Worm (Caenorhabditis elegans) whole organism, L3 larva: Measurements from ENCODE around the gene D1054.5.
A peak's percentile ranks its signal among the peaks of the same experiment; 100 is the strongest.

Source experiments
- R02D3.7 ChIP-seq: fragments of 150-350 bp; optimal IDR thresholded peaks from 2 replicates; lab custom pipeline; 2014; ENCODE audit warnings: missing biosample characterization, missing genetic modification characterization
- ZK546.5 ChIP-seq: sonication (generic microtip); optimal IDR thresholded peaks from 2 replicates; lab custom pipeline; 2017; ENCODE audit warnings: missing biosample characterization, missing genetic modification characterization
- aly-2 ChIP-seq: fragments of 150-350 bp; optimal IDR thresholded peaks from 2 replicates; lab custom pipeline; 2014; ENCODE audit warnings: missing biosample characterization, missing genetic modification characterization
- ama-1 ChIP-seq: fragments of 150-350 bp; optimal IDR thresholded peaks from 2 replicates; lab custom pipeline; 2018
- ceh-16 ChIP-seq: sonication (generic microtip); optimal IDR thresholded peaks from 2 replicates; lab custom pipeline; 2017; ENCODE audit warnings: missing biosample characterization, missing genetic modification characterization
- ceh-28 ChIP-seq: fragments of 150-350 bp; optimal IDR thresholded peaks from 2 replicates; lab custom pipeline; 2014; ENCODE audit warnings: missing biosample characterization, missing genetic modification reagents, missing genetic modification characterization
- ceh-82 ChIP-seq: fragments of 150-350 bp; optimal IDR thresholded peaks from 2 replicates; lab custom pipeline; 2014; ENCODE audit warnings: missing biosample characterization, missing genetic modification characterization
- ceh-9 ChIP-seq: sonication (generic microtip); optimal IDR thresholded peaks from 2 replicates; lab custom pipeline; 2018; ENCODE audit warnings: missing biosample characterization, missing genetic modification characterization
- daf-12 ChIP-seq: fragments of 150-350 bp; optimal IDR thresholded peaks from 2 replicates; lab custom pipeline; 2014; ENCODE audit warnings: missing biosample characterization, missing genetic modification reagents, missing genetic modification characterization
- egl-27 ChIP-seq: sonication (generic microtip); optimal IDR thresholded peaks from 4 replicates; lab custom pipeline; 2017; ENCODE audit warnings: missing biosample characterization, missing genetic modification reagents, missing genetic modification characterization
- egl-5 ChIP-seq: fragments of 150-350 bp; optimal IDR thresholded peaks from 2 replicates; lab custom pipeline; 2017; ENCODE audit warnings: missing biosample characterization, missing genetic modification reagents, missing genetic modification characterization, inconsistent platforms
- elt-1 ChIP-seq: fragments of 150-350 bp; optimal IDR thresholded peaks from 2 replicates; lab custom pipeline; 2014; ENCODE audit warnings: missing biosample characterization, missing genetic modification characterization
- elt-2 ChIP-seq: sonication (generic microtip); optimal IDR thresholded peaks from 2 replicates; lab custom pipeline; 2016; ENCODE audit warnings: missing genetic modification reagents, mild to moderate bottlenecking, missing genetic modification characterization, missing compliant biosample characterization
- elt-3 ChIP-seq, 3 experiments: fragments of 150-350 bp in 1 of 3; sonication (generic microtip) in 2 of 3; optimal IDR thresholded peaks; 2 replicates in 2 of 3; 4 replicates in 1 of 3; lab custom pipeline; 2014 to 2017; ENCODE audit warnings: missing biosample characterization in 3 of 3, missing genetic modification characterization in 3 of 3
- eor-1 ChIP-seq, 2 experiments: fragments of 150-350 bp; optimal IDR thresholded peaks; 2 replicates each; lab custom pipeline; 2014 to 2018; ENCODE audit warnings: missing biosample characterization in 2 of 2, missing genetic modification characterization in 2 of 2
- fkh-10 ChIP-seq: sonication (generic microtip); optimal IDR thresholded peaks from 2 replicates; lab custom pipeline; 2017; ENCODE audit warnings: missing biosample characterization, missing genetic modification reagents, missing genetic modification characterization
- fkh-2 ChIP-seq: fragments of 150-350 bp; optimal IDR thresholded peaks from 2 replicates; lab custom pipeline; 2014; ENCODE audit warnings: missing biosample characterization, missing genetic modification reagents, missing genetic modification characterization
- fos-1 ChIP-seq: fragments of 150-350 bp; optimal IDR thresholded peaks from 2 replicates; lab custom pipeline; 2014; ENCODE audit warnings: missing biosample characterization, missing genetic modification characterization
- hmg-11 ChIP-seq: sonication (generic microtip); optimal IDR thresholded peaks from 2 replicates; lab custom pipeline; 2016; ENCODE audit warnings: missing genetic modification characterization, missing compliant biosample characterization
- jun-1 ChIP-seq: fragments of 150-350 bp; optimal IDR thresholded peaks from 2 replicates; lab custom pipeline; 2014; ENCODE audit warnings: missing biosample characterization, missing genetic modification reagents, missing genetic modification characterization
- lin-15B ChIP-seq: fragments of 150-350 bp; optimal IDR thresholded peaks from 2 replicates; lab custom pipeline; 2014; ENCODE audit warnings: missing biosample characterization, missing genetic modification characterization
- lin-39 ChIP-seq: fragments of 150-350 bp; optimal IDR thresholded peaks from 2 replicates; lab custom pipeline; 2018; ENCODE audit warnings: missing biosample characterization, missing genetic modification reagents, missing genetic modification characterization
- lsy-12 ChIP-seq: sonication (generic microtip); optimal IDR thresholded peaks from 2 replicates; lab custom pipeline; 2016; ENCODE audit warnings: mild to moderate bottlenecking, missing genetic modification characterization, missing compliant biosample characterization
- mdl-1 ChIP-seq: fragments of 150-350 bp; optimal IDR thresholded peaks from 2 replicates; lab custom pipeline; 2014; ENCODE audit warnings: missing biosample characterization, missing genetic modification characterization
- mml-1 ChIP-seq: fragments of 150-350 bp; sonication (generic microtip); optimal IDR thresholded peaks from 3 replicates; lab custom pipeline; 2014; ENCODE audit warnings: missing biosample characterization, missing genetic modification characterization
- nfya-1 ChIP-seq: sonication (generic microtip); optimal IDR thresholded peaks from 2 replicates; lab custom pipeline; 2017; ENCODE audit warnings: missing genetic modification characterization, mild to moderate bottlenecking, missing compliant biosample characterization, antibody characterized with exemption, moderate library complexity; ENCODE audit not compliant: insufficient read depth
- nhr-11 ChIP-seq: fragments of 150-350 bp; optimal IDR thresholded peaks from 2 replicates; lab custom pipeline; 2014; ENCODE audit warnings: missing biosample characterization, missing genetic modification characterization
- nhr-12 ChIP-seq: fragments of 150-350 bp; optimal IDR thresholded peaks from 2 replicates; lab custom pipeline; 2014; ENCODE audit warnings: missing biosample characterization, missing genetic modification characterization
- nhr-23 ChIP-seq: fragments of 150-350 bp; optimal IDR thresholded peaks from 2 replicates; lab custom pipeline; 2014; ENCODE audit warnings: missing biosample characterization, missing genetic modification reagents, missing genetic modification characterization
- nhr-237 ChIP-seq: fragments of 150-350 bp; optimal IDR thresholded peaks from 2 replicates; lab custom pipeline; 2014; ENCODE audit warnings: missing biosample characterization, missing genetic modification characterization
- nhr-25 ChIP-seq: sonication (generic microtip); optimal IDR thresholded peaks from 2 replicates; lab custom pipeline; 2017; ENCODE audit warnings: missing biosample characterization, missing genetic modification characterization
- nhr-28 ChIP-seq: fragments of 150-350 bp; optimal IDR thresholded peaks from 2 replicates; lab custom pipeline; 2014; ENCODE audit warnings: missing biosample characterization, missing genetic modification characterization
- nhr-43 ChIP-seq: sonication (generic microtip); optimal IDR thresholded peaks from 2 replicates; lab custom pipeline; 2016; ENCODE audit warnings: mild to moderate bottlenecking, missing genetic modification characterization, missing compliant biosample characterization; ENCODE audit not compliant: poor library complexity, severe bottlenecking
- nhr-67 ChIP-seq: fragments of 150-350 bp; optimal IDR thresholded peaks from 2 replicates; lab custom pipeline; 2014; ENCODE audit warnings: missing biosample characterization, missing genetic modification characterization
- nhr-76 ChIP-seq: fragments of 150-350 bp; sonication (generic microtip); optimal IDR thresholded peaks from 5 replicates; lab custom pipeline; 2014; ENCODE audit warnings: missing biosample characterization, missing genetic modification characterization
- nhr-77 ChIP-seq: fragments of 150-350 bp; optimal IDR thresholded peaks from 2 replicates; lab custom pipeline; 2014; ENCODE audit warnings: missing biosample characterization, missing genetic modification characterization
- pha-4 ChIP-seq: fragments of 150-350 bp; optimal IDR thresholded peaks from 2 replicates; lab custom pipeline; 2014; ENCODE audit warnings: missing biosample characterization, missing genetic modification reagents, missing genetic modification characterization
- pqm-1 ChIP-seq: fragments of 150-350 bp; optimal IDR thresholded peaks from 2 replicates; lab custom pipeline; 2017; ENCODE audit warnings: missing biosample characterization, missing genetic modification characterization, inconsistent platforms
- sea-2 ChIP-seq: fragments of 150-350 bp; sonication (generic microtip); optimal IDR thresholded peaks from 4 replicates; lab custom pipeline; 2014; ENCODE audit warnings: missing biosample characterization, missing genetic modification reagents, missing genetic modification characterization
- skn-1 ChIP-seq: fragments of 150-350 bp; optimal IDR thresholded peaks from 2 replicates; lab custom pipeline; 2014; ENCODE audit warnings: missing biosample characterization, missing genetic modification characterization
- snpc-4 ChIP-seq: fragments of 150-350 bp; optimal IDR thresholded peaks from 2 replicates; lab custom pipeline; 2014; ENCODE audit warnings: missing biosample characterization, missing genetic modification characterization
- tbx-2 ChIP-seq: sonication (generic microtip); optimal IDR thresholded peaks from 2 replicates; lab custom pipeline; 2016; ENCODE audit warnings: mild to moderate bottlenecking, missing genetic modification characterization, missing compliant biosample characterization
- unc-39 ChIP-seq: sonication (generic microtip); optimal IDR thresholded peaks from 4 replicates; lab custom pipeline; 2017; ENCODE audit warnings: missing biosample characterization, missing genetic modification characterization
- unc-62 ChIP-seq: fragments of 150-350 bp; sonication (generic microtip); optimal IDR thresholded peaks from 4 replicates; lab custom pipeline; 2014; ENCODE audit warnings: missing biosample characterization, missing genetic modification reagents, missing genetic modification characterization
- zag-1 ChIP-seq: fragments of 150-350 bp; optimal IDR thresholded peaks from 2 replicates; lab custom pipeline; 2014; ENCODE audit warnings: missing biosample characterization, missing genetic modification characterization
- ztf-11 ChIP-seq: fragments of 150-350 bp; optimal IDR thresholded peaks from 2 replicates; lab custom pipeline; 2014; ENCODE audit warnings: missing biosample characterization, missing genetic modification characterization
- ztf-4 ChIP-seq: fragments of 150-350 bp; optimal IDR thresholded peaks from 2 replicates; lab custom pipeline; 2014; ENCODE audit warnings: missing biosample characterization, missing genetic modification characterization

Gene D1054.5

DNA sequence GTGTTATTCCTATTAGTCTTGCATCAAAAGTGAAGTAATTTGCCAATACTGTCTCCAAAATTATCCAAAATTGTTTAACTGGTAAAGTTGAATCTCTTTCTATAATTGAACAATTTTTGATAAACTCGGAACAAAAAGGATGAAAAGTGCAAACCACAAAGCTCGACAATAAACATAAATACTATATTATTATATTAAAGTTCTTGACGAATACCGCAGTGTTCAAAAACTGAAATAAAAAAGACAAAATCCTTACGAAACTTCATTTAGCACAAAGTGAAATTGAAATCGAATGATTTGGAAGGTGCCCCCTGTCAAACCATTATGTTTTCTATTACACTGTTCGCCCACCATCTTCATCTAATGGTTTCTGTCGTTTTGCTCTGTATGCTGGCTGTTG lies 35.0 kb downstream of the D1054.5 start, which contains the start of gene ZC302.3:
TSS of gene ZC302.3 (minus strand) at position 101 of the 400 bp plus-strand sequence.
- no peak for TF ChIP-seq lin-39 (tag; lab: Kevin White, UChicago)
- no peak for TF ChIP-seq ceh-9 (tag; lab: Kevin White, UChicago)
- no peak for TF ChIP-seq nhr-25 (tag; lab: Kevin White, UChicago)
- TF ChIP-seq nhr-237: no peak
- no peak for TF ChIP-seq nhr-23 (tag; lab: Kevin White, UChicago)
- no peak for TF ChIP-seq daf-12
- TF ChIP-seq fkh-2 (tag; lab: Kevin White, UChicago): no peak
- no peak for TF ChIP-seq nhr-76
- TF ChIP-seq unc-39 (tag; lab: Kevin White, UChicago): no peak
- no peak for TF ChIP-seq nhr-11 (tag; lab: Kevin White, UChicago)
- TF ChIP-seq fkh-10: no peak
- no peak for TF ChIP-seq zag-1 (tag; lab: Kevin White, UChicago)
- TF ChIP-seq egl-27 (tag; lab: Kevin White, UChicago): no peak
- no peak for TF ChIP-seq R02D3.7 (tag; lab: Kevin White, UChicago)
- no peak for TF ChIP-seq unc-62
- TF ChIP-seq aly-2 (tag; lab: Kevin White, UChicago): no peak
- TF ChIP-seq ama-1 (lab: Kevin White, UChicago): no peak
- TF ChIP-seq mdl-1 (tag; lab: Kevin White, UChicago): no peak
- TF ChIP-seq, all 47 proteins: peak for 0

DNA sequence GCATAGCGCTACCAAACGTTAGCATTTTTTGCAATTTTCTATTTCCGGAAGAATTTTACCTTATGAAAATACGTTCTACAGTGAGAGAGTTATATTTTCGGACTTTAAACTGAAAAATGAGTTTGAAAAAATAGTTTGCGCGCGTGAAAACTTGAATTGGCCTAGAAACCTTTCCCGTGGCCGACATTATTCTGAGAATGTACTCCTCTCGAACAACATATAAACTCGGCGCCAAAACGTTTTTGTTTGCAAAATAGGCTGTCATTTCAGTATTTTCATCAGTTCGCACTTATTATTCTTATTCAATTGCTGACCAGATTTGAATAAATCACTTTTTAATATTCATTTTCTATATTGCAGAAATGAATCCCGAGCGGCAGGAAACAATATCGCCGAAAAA lies 39.6 kb downstream of the D1054.5 start, which contains the start of the genes mre-11 and wdr-5.3:
TSS of gene mre-11 (minus strand) at position 113 of the 400 bp plus-strand sequence.
TSS of gene wdr-5.3 (plus strand) at position 361 of the 400 bp plus-strand sequence.
- TF ChIP-seq hmg-11 (tag; lab: Kevin White, UChicago) (no peak), egl-5 (tag; lab: Kevin White, UChicago) (no peak), nhr-28 (tag; lab: Kevin White, UChicago) (no peak), fkh-2 (tag; lab: Kevin White, UChicago) (no peak), pqm-1 (tag; lab: Kevin White, UChicago) (no peak), nhr-67 (tag; lab: Kevin White, UChicago) (no peak), sea-2 (GFP tag; lab: Kevin White, UChicago) (no peak), fkh-10 (no peak), lin-39 (tag; lab: Kevin White, UChicago) (no peak), ZK546.5 (tag; lab: Kevin White, UChicago) (no peak), ama-1 (lab: Kevin White, UChicago) (no peak), elt-2 (peak; percentile 36), nfya-1 (tag; lab: Kevin White, UChicago) (peak; percentile 66), elt-3 (tag; optimal IDR thresholded peaks at IDR 0.05; lab: Kevin White, UChicago) (no peak), fos-1 (no peak), mml-1 (tag; lab: Kevin White, UChicago) (no peak), ztf-11 (tag; lab: Kevin White, UChicago) (no peak), pha-4 (tag; lab: Kevin White, UChicago) (no peak), nhr-76 (no peak), zag-1 (tag; lab: Kevin White, UChicago) (no peak), ceh-28 (no peak), tbx-2 (tag; lab: Kevin White, UChicago) (no peak), ztf-4 (tag; lab: Kevin White, UChicago) (no peak), nhr-237 (no peak), lsy-12 (no peak), nhr-23 (tag; lab: Kevin White, UChicago) (peak; percentile 62), aly-2 (tag; lab: Kevin White, UChicago) (no peak), ceh-16 (no peak), nhr-12 (tag; lab: Kevin White, UChicago) (no peak), unc-39 (tag; lab: Kevin White, UChicago) (no peak), mdl-1 (tag; lab: Kevin White, UChicago) (no peak), eor-1 (tag; optimal IDR thresholded peaks at IDR 0.05; lab: Kevin White, UChicago) (no peak), R02D3.7 (tag; lab: Kevin White, UChicago) (no peak), daf-12 (no peak), egl-27 (tag; lab: Kevin White, UChicago) (no peak), jun-1 (tag; lab: Kevin White, UChicago) (no peak), snpc-4 (tag; lab: Kevin White, UChicago) (peak; percentile 85), lin-15B (tag; lab: Kevin White, UChicago) (peak; percentile 76), unc-62 (no peak), ceh-82 (tag; lab: Kevin White, UChicago) (no peak), nhr-77 (no peak), elt-1 (tag; lab: Kevin White, UChicago) (no peak), nhr-11 (tag; lab: Kevin White, UChicago) (no peak), skn-1 (tag; lab: Kevin White, UChicago) (peak; percentile 12), nhr-25 (tag; lab: Kevin White, UChicago) (peak; percentile 24), nhr-43 (peak; percentile 58), ceh-9 (tag; lab: Kevin White, UChicago) (no peak)
